Fruit fly (Drosophila melanogaster) whole organism, prepupa: Measurements from ENCODE around the gene LeuRS.

Source experiments
- CG10631 ChIP-seq: fragments of 200-800 bp; sonication (Bioruptor generic); optimal IDR thresholded peaks from 2 replicates; lab custom pipeline; 2016; ENCODE audit warnings: missing biosample characterization, missing genetic modification characterization
- CG10669 ChIP-seq: fragments of 200-800 bp; sonication (Bioruptor generic); optimal IDR thresholded peaks from 3 replicates; lab custom pipeline; 2018; ENCODE audit warnings: missing biosample characterization, mild to moderate bottlenecking, missing genetic modification characterization, moderate library complexity
- CG11902 ChIP-seq: fragments of 200-800 bp; sonication (Bioruptor generic); optimal IDR thresholded peaks from 3 replicates; lab custom pipeline; 2016; ENCODE audit warnings: missing biosample characterization, missing genetic modification characterization
- CG16779 ChIP-seq: fragments of 200-800 bp; sonication (Bioruptor generic); optimal IDR thresholded peaks from 3 replicates; lab custom pipeline; 2017; ENCODE audit warnings: missing biosample characterization, mild to moderate bottlenecking, missing genetic modification characterization
- CG3032 ChIP-seq: fragments of 200-800 bp; optimal IDR thresholded peaks from 2 replicates; lab custom pipeline; 2019; ENCODE audit warnings: missing biosample characterization, mild to moderate bottlenecking, missing genetic modification characterization, moderate library complexity
- CG31627 ChIP-seq: fragments of 200-800 bp; sonication (Bioruptor generic); optimal IDR thresholded peaks from 3 replicates; lab custom pipeline; 2016; ENCODE audit warnings: missing biosample characterization, missing genetic modification characterization
- CG4318 ChIP-seq: fragments of 200-800 bp; sonication (Bioruptor generic); optimal IDR thresholded peaks from 3 replicates; lab custom pipeline; 2017; ENCODE audit warnings: missing biosample characterization, mild to moderate bottlenecking, missing genetic modification characterization
- CG6163 ChIP-seq: fragments of 200-800 bp; sonication (Bioruptor generic); IDR thresholded peaks from 3 replicates; pipeline ENCODE4 v1.3.6; 2022; ENCODE audit warnings: missing biosample characterization, missing genetic modification characterization
- CG6792 ChIP-seq: fragments of 200-800 bp; sonication (Bioruptor generic); optimal IDR thresholded peaks from 3 replicates; lab custom pipeline; 2016; ENCODE audit warnings: missing biosample characterization, missing genetic modification characterization
- CG6808 ChIP-seq: fragments of 200-800 bp; sonication (Bioruptor generic); optimal IDR thresholded peaks from 3 replicates; lab custom pipeline; 2017; ENCODE audit warnings: missing biosample characterization, missing genetic modification characterization, mild to moderate bottlenecking, moderate library complexity, missing genetic modification reagents
- CG6854 ChIP-seq: fragments of 200-800 bp; sonication (Bioruptor generic); optimal IDR thresholded peaks from 2 replicates; lab custom pipeline; 2017; ENCODE audit warnings: missing biosample characterization, mild to moderate bottlenecking, missing genetic modification characterization
- CG7368 ChIP-seq: fragments of 200-800 bp; sonication (Bioruptor generic); optimal IDR thresholded peaks from 3 replicates; lab custom pipeline; 2016; ENCODE audit warnings: missing biosample characterization, missing genetic modification characterization
- CG8632 ChIP-seq: fragments of 200-800 bp; sonication (Bioruptor generic); optimal IDR thresholded peaks from 3 replicates; lab custom pipeline; 2016; ENCODE audit warnings: missing biosample characterization, missing genetic modification characterization
- CG9139 ChIP-seq: fragments of 200-800 bp; sonication (Bioruptor generic); optimal IDR thresholded peaks from 3 replicates; lab custom pipeline; 2017; ENCODE audit warnings: missing biosample characterization, mild to moderate bottlenecking, missing genetic modification characterization
- Eip78C ChIP-seq: fragments of 200-800 bp; sonication (Bioruptor generic); peaks from one replicate; lab custom pipeline; 2016; ENCODE audit warnings: missing biosample characterization, missing genetic modification characterization
- Eip93F ChIP-seq: fragments of 200-800 bp; sonication (Bioruptor generic); optimal IDR thresholded peaks from 2 replicates; lab custom pipeline; 2016; ENCODE audit warnings: missing biosample characterization, mild to moderate bottlenecking, missing genetic modification characterization
- Hr38 ChIP-seq: sonication (Bioruptor generic); optimal IDR thresholded peaks from 2 replicates; lab custom pipeline; 2016; ENCODE audit warnings: missing biosample characterization, missing genetic modification characterization
- Hr39 ChIP-seq: fragments of 200-800 bp; sonication (Bioruptor generic); optimal IDR thresholded peaks from 2 replicates; lab custom pipeline; 2016; ENCODE audit warnings: missing biosample characterization, missing genetic modification characterization
- Hr4 ChIP-seq: fragments of 200-800 bp; sonication (Bioruptor generic); optimal IDR thresholded peaks from 3 replicates; lab custom pipeline; 2016; ENCODE audit warnings: missing biosample characterization, missing genetic modification characterization
- Lpt ChIP-seq: fragments of 200-800 bp; sonication (Bioruptor generic); optimal IDR thresholded peaks from 3 replicates; lab custom pipeline; 2016; ENCODE audit warnings: missing biosample characterization, missing genetic modification characterization
- Met ChIP-seq: fragments of 200-800 bp; sonication (Bioruptor generic); optimal IDR thresholded peaks from 3 replicates; lab custom pipeline; 2016; ENCODE audit warnings: missing biosample characterization, missing genetic modification characterization
- Sox14 ChIP-seq: fragments of 200-800 bp; sonication (Bioruptor generic); optimal IDR thresholded peaks from 3 replicates; lab custom pipeline; 2016; ENCODE audit warnings: missing biosample characterization, missing genetic modification characterization
- Sox15 ChIP-seq: fragments of 200-800 bp; sonication (Bioruptor generic); optimal IDR thresholded peaks from 3 replicates; lab custom pipeline; 2016; ENCODE audit warnings: missing biosample characterization, missing genetic modification characterization
- achi ChIP-seq: fragments of 200-800 bp; sonication (Bioruptor generic); optimal IDR thresholded peaks from 3 replicates; lab custom pipeline; 2016; ENCODE audit warnings: missing biosample characterization, missing genetic modification characterization
- acj6 ChIP-seq: fragments of 200-800 bp; sonication (Bioruptor generic); optimal IDR thresholded peaks from 3 replicates; lab custom pipeline; 2016; ENCODE audit warnings: missing biosample characterization, missing genetic modification characterization
- cyc ChIP-seq: fragments of 200-800 bp; sonication (Bioruptor generic); optimal IDR thresholded peaks from 3 replicates; lab custom pipeline; 2016; ENCODE audit warnings: missing biosample characterization, missing genetic modification characterization
- dac ChIP-seq: fragments of 200-800 bp; sonication (Bioruptor generic); optimal IDR thresholded peaks from 2 replicates; lab custom pipeline; 2017; ENCODE audit warnings: missing biosample characterization, mild to moderate bottlenecking, missing genetic modification characterization
- esn ChIP-seq: fragments of 200-800 bp; sonication (Bioruptor generic); optimal IDR thresholded peaks from 2 replicates; lab custom pipeline; 2016; ENCODE audit warnings: missing biosample characterization, mild to moderate bottlenecking, missing genetic modification characterization, moderate library complexity
- fd59A ChIP-seq: fragments of 200-800 bp; sonication (Bioruptor generic); optimal IDR thresholded peaks from 2 replicates; lab custom pipeline; 2017; ENCODE audit warnings: missing biosample characterization, mild to moderate bottlenecking, missing genetic modification characterization, missing genetic modification reagents
- fkh ChIP-seq: fragments of 200-800 bp; sonication (Bioruptor generic); optimal IDR thresholded peaks from 3 replicates; lab custom pipeline; 2017; ENCODE audit warnings: missing biosample characterization, mild to moderate bottlenecking, missing genetic modification characterization, moderate library complexity
- lz ChIP-seq: fragments of 200-800 bp; sonication (Bioruptor generic); optimal IDR thresholded peaks from 3 replicates; lab custom pipeline; 2016; ENCODE audit warnings: missing biosample characterization, missing genetic modification characterization
- net ChIP-seq: fragments of 200-800 bp; sonication (Bioruptor generic); optimal IDR thresholded peaks from 3 replicates; lab custom pipeline; 2016; ENCODE audit warnings: missing biosample characterization, missing genetic modification characterization
- salr ChIP-seq, 2 experiments: fragments of 200-800 bp; sonication (Bioruptor generic); optimal IDR thresholded peaks; 3 replicates each; lab custom pipeline; 2016 to 2018; ENCODE audit warnings: missing biosample characterization in 2 of 2, missing genetic modification characterization in 2 of 2, mild to moderate bottlenecking in 1 of 2
- spab ChIP-seq: fragments of 200-800 bp; sonication (Bioruptor generic); optimal IDR thresholded peaks from 2 replicates; lab custom pipeline; 2017; ENCODE audit warnings: missing biosample characterization, mild to moderate bottlenecking, missing genetic modification characterization, missing genetic modification reagents
- topi ChIP-seq: fragments of 200-800 bp; sonication (Bioruptor generic); optimal IDR thresholded peaks from 3 replicates; lab custom pipeline; 2016; ENCODE audit warnings: missing biosample characterization, missing genetic modification characterization
- vri ChIP-seq: fragments of 200-800 bp; sonication (Bioruptor generic); optimal IDR thresholded peaks from 3 replicates; lab custom pipeline; 2016; ENCODE audit warnings: missing biosample characterization, mild to moderate bottlenecking, missing genetic modification characterization

Gene LeuRS

dm6 chr2L:3472242-3472641 lies 42.2 kb downstream of the LeuRS start, which contains the start of gene Pgant4:
TSS of gene Pgant4 (plus strand) at chr2L:3472603.
- TF ChIP-seq Hr39 (peak; percentile 41), dac (no peak), cyc (GFP tag; lab: Kevin White, UChicago) (peak; percentile 63), CG6792 (peak; percentile 13), topi (GFP tag; lab: Kevin White, UChicago) (peak; percentile 15), CG16779 (no peak), CG11902 (GFP tag; lab: Kevin White, UChicago) (no peak), CG3032 (tag; lab: Kevin White, UChicago) (peak; percentile 2), CG31627 (GFP tag; lab: Kevin White, UChicago) (peak; percentile 58), salr (GFP tag; optimal IDR thresholded peaks at IDR 0.05; lab: Kevin White, UChicago) (peak in 1 of 2 experiments; percentile 2), Sox15 (GFP tag; lab: Kevin White, UChicago) (no peak), esn (GFP tag; lab: Kevin White, UChicago) (peak; percentile 57), acj6 (no peak), Hr38 (no peak), Lpt (GFP tag; lab: Kevin White, UChicago) (no peak), Eip78C (GFP tag; lab: Kevin White, UChicago) (no peak), lz (GFP tag; lab: Kevin White, UChicago) (peak; percentile 60), CG9139 (no peak)

DNA sequence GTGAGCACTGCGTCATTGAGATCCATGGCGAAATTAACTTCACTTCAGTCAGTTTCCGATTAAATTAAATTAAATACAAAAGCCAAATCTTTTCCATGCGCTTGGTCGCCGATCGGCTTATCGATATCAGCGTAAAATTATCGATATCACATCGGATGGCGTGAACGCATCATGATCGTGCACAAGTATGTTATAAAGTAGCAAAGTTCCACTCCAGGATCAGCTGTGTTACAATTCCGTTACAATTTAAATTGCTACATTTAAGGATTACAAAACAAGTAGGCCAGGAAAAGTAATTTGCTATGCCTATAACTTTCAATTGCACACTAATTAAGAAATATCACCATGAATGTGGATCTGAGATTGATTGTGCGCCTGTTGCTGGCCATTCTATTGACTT lies 44.6 kb downstream of the LeuRS start, which contains the start of the genes Pif1 and CG31776:
Pif1 (minus strand) TSS at position 136 of the 400 bp plus-strand sequence.
CG31776 (plus strand) TSS at position 314 of the 400 bp plus-strand sequence.
- TF ChIP-seq CG8632 (GFP tag; lab: Kevin White, UChicago) = no peak
- no peak for TF ChIP-seq CG4318 (GFP tag; lab: Kevin White, UChicago)
- no peak for TF ChIP-seq CG3032 (tag; lab: Kevin White, UChicago)
- TF ChIP-seq Eip93F (GFP tag; lab: Kevin White, UChicago) = no peak
- no peak for TF ChIP-seq CG6163 (GFP tag; lab: Robert Waterston, UW)
- no peak for TF ChIP-seq CG7368 (GFP tag; lab: Kevin White, UChicago)
- TF ChIP-seq CG10669 (GFP tag; lab: Kevin White, UChicago) = no peak

- TF ChIP-seq CG10631 (GFP tag; lab: Kevin White, UChicago) = no peak
Measured at dm6 chr2L:3466846-3467245, 47.6 kb downstream of the LeuRS start.

- TF ChIP-seq Sox14 = no peak
- peak; percentile 68 for TF ChIP-seq fkh (GFP tag; lab: Kevin White, UChicago)
- TF ChIP-seq CG6792 = no peak
- TF ChIP-seq Lpt (GFP tag; lab: Kevin White, UChicago) = no peak
Measured at dm6 chr2L:3465918-3466727, 48.3 kb downstream of the LeuRS start, which contains the start of the genes msl-2 and ND-PDSW. TSS of gene msl-2 (minus strand) at chr2L:3466112. TSS of gene ND-PDSW (plus strand) at chr2L:3466157.

DNA sequence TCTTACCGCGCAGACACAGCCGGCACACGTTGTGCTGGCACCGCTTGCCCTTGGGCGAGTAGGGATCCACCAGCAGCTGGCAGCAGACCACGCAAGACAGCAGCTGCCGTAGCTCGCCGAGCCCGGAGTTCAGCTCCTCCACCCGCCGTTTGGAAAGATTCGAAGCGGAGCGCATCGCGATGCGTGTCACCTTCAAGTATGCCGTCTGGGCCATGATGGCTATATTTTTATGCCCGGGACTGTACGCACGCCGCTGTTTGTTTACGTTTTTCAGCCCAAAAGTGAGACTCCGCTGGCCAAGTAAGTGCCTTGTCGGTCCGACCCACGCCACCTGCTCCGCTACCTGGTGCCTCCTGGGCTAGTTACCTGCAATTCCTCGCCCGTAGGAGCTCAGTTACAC lies 49.0 kb downstream of the LeuRS start:
- no peak for TF ChIP-seq CG6808 (GFP tag; lab: Kevin White, UChicago)
- no peak for TF ChIP-seq fd59A (GFP tag; lab: Kevin White, UChicago)
- TF ChIP-seq Met (GFP tag; lab: Kevin White, UChicago) = no peak
- no peak for TF ChIP-seq CG6163 (GFP tag; lab: Robert Waterston, UW)
- no peak for TF ChIP-seq Eip78C (GFP tag; lab: Kevin White, UChicago)
- TF ChIP-seq net = no peak
- TF ChIP-seq dac = no peak
- no peak for TF ChIP-seq spab
- TF ChIP-seq CG16779 = no peak
- TF ChIP-seq Hr4 (GFP tag; lab: Kevin White, UChicago) = no peak
- no peak for TF ChIP-seq cyc (GFP tag; lab: Kevin White, UChicago)
- no peak for TF ChIP-seq esn (GFP tag; lab: Kevin White, UChicago)
- TF ChIP-seq fkh (GFP tag; lab: Kevin White, UChicago) = no peak
- no peak for TF ChIP-seq CG6854
- no peak for TF ChIP-seq CG10631 (GFP tag; lab: Kevin White, UChicago)
- TF ChIP-seq achi (GFP tag; lab: Kevin White, UChicago) = no peak
- no peak for TF ChIP-seq vri
